Fruit fly (Drosophila melanogaster) whole organism, embryonic: ENCODE results near the gene CG34180.

Experiments used
- CG10147 ChIP-seq: fragments of 200-800 bp; sonication (Bioruptor generic); optimal IDR thresholded peaks from 2 replicates; lab custom pipeline; 2019; ENCODE audit warnings: missing biosample characterization, mild to moderate bottlenecking, missing genetic modification characterization, moderate library complexity
- CG11085 ChIP-seq: fragments of 200-800 bp; sonication (Bioruptor generic); IDR thresholded peaks from 2 replicates; pipeline ENCODE4 v1.3.6; 2022; ENCODE audit warnings: missing biosample characterization, missing genetic modification characterization
- CG11247 ChIP-seq: fragments of 200-800 bp; sonication (Bioruptor generic); IDR thresholded peaks from 2 replicates; pipeline ENCODE4 v1.3.6; 2022; ENCODE audit warnings: missing biosample characterization, missing genetic modification characterization
- CG12391 ChIP-seq: fragments of 200-800 bp; sonication (Bioruptor generic); optimal IDR thresholded peaks from 3 replicates; lab custom pipeline; 2018; ENCODE audit warnings: missing biosample characterization, mild to moderate bottlenecking, missing genetic modification characterization, moderate library complexity
- CG13424 ChIP-seq: fragments of 200-800 bp; sonication (Bioruptor generic); optimal IDR thresholded peaks from 2 replicates; lab custom pipeline; 2019; ENCODE audit warnings: missing biosample characterization, mild to moderate bottlenecking, missing genetic modification characterization, moderate library complexity
- CG1529 ChIP-seq: fragments of 200-800 bp; sonication (Bioruptor generic); optimal IDR thresholded peaks from 3 replicates; lab custom pipeline; 2018; ENCODE audit warnings: missing biosample characterization, missing genetic modification characterization
- CG16779 ChIP-seq: fragments of 200-800 bp; sonication (Bioruptor generic); IDR thresholded peaks from 2 replicates; pipeline ENCODE4 v1.3.6; 2022; ENCODE audit warnings: missing biosample characterization, missing genetic modification characterization
- CG17829 ChIP-seq: fragments of 200-800 bp; optimal IDR thresholded peaks from 2 replicates; lab custom pipeline; 2019; ENCODE audit warnings: missing biosample characterization, mild to moderate bottlenecking, missing genetic modification characterization, moderate library complexity
- CG1832 ChIP-seq: fragments of 200-800 bp; sonication (Bioruptor generic); optimal IDR thresholded peaks from 2 replicates; lab custom pipeline; 2017; ENCODE audit warnings: missing biosample characterization, mild to moderate bottlenecking, missing genetic modification characterization, inconsistent platforms
- CG18619 ChIP-seq: fragments of 200-800 bp; sonication (Bioruptor generic); optimal IDR thresholded peaks from 3 replicates; lab custom pipeline; 2017; ENCODE audit warnings: missing biosample characterization, mild to moderate bottlenecking, missing genetic modification characterization
- CG3281 ChIP-seq: fragments of 200-800 bp; sonication (Bioruptor generic); optimal IDR thresholded peaks from 3 replicates; lab custom pipeline; 2017; ENCODE audit warnings: missing biosample characterization, mild to moderate bottlenecking, missing genetic modification characterization
- CG4424 ChIP-seq: fragments of 200-800 bp; sonication (Bioruptor generic); optimal IDR thresholded peaks from 3 replicates; lab custom pipeline; 2016; ENCODE audit warnings: missing biosample characterization, missing genetic modification characterization
- CG4707 ChIP-seq: fragments of 200-800 bp; sonication (Bioruptor generic); optimal IDR thresholded peaks from 2 replicates; lab custom pipeline; 2018; ENCODE audit warnings: missing biosample characterization, mild to moderate bottlenecking, missing genetic modification characterization, moderate library complexity
- CG4820 ChIP-seq: fragments of 200-800 bp; sonication (Bioruptor generic); optimal IDR thresholded peaks from 3 replicates; lab custom pipeline; 2016; ENCODE audit warnings: missing biosample characterization, missing genetic modification characterization
- CG6689 ChIP-seq: fragments of 200-800 bp; sonication (Bioruptor generic); IDR thresholded peaks from 2 replicates; pipeline ENCODE4 v1.3.6; 2022; ENCODE audit warnings: missing biosample characterization, missing genetic modification characterization
- CG6765 ChIP-seq: fragments of 200-800 bp; sonication (Bioruptor generic); optimal IDR thresholded peaks from 3 replicates; lab custom pipeline; 2017; ENCODE audit warnings: missing biosample characterization, mild to moderate bottlenecking, missing genetic modification characterization
- CG6813 ChIP-seq: fragments of 200-800 bp; sonication (Bioruptor generic); optimal IDR thresholded peaks from 2 replicates; lab custom pipeline; 2017; ENCODE audit warnings: missing biosample characterization, missing genetic modification characterization, mild to moderate bottlenecking, moderate library complexity, missing genetic modification reagents
- CG6854 ChIP-seq: fragments of 200-800 bp; sonication (Bioruptor generic); optimal IDR thresholded peaks from 3 replicates; lab custom pipeline; 2017; ENCODE audit warnings: missing biosample characterization, mild to moderate bottlenecking, missing genetic modification characterization
- CG7839 ChIP-seq: fragments of 200-800 bp; sonication (Bioruptor generic); optimal IDR thresholded peaks from 3 replicates; lab custom pipeline; 2018; ENCODE audit warnings: missing biosample characterization, mild to moderate bottlenecking, missing genetic modification characterization, moderate library complexity
- CG8290 ChIP-seq, 3 experiments: fragments of 200-800 bp; sonication (Bioruptor generic); optimal IDR thresholded peaks; 2 replicates each; lab custom pipeline; 2016 to 2019; ENCODE audit warnings: missing biosample characterization in 3 of 3, missing genetic modification characterization in 3 of 3, mild to moderate bottlenecking in 2 of 3, moderate library complexity in 1 of 3
- CG8765 ChIP-seq: fragments of 200-800 bp; sonication (Bioruptor generic); IDR thresholded peaks from 2 replicates; pipeline ENCODE4 v1.3.6; 2022; ENCODE audit warnings: missing biosample characterization, missing genetic modification characterization
- CG9437 ChIP-seq: fragments of 200-800 bp; sonication (Bioruptor generic); optimal IDR thresholded peaks from 2 replicates; lab custom pipeline; 2018; ENCODE audit warnings: missing biosample characterization, mild to moderate bottlenecking, missing genetic modification characterization
- Gsc ChIP-seq: fragments of 200-800 bp; sonication (Bioruptor generic); IDR thresholded peaks from 2 replicates; pipeline ENCODE4 v1.3.6; 2022; ENCODE audit warnings: missing biosample characterization, missing genetic modification characterization
- HmgZ ChIP-seq: fragments of 200-800 bp; sonication (Bioruptor generic); optimal IDR thresholded peaks from 2 replicates; lab custom pipeline; 2018; ENCODE audit warnings: missing biosample characterization, mild to moderate bottlenecking, missing genetic modification characterization
- Hr78 ChIP-seq, 2 experiments: fragments of 200-800 bp in 1 of 2; fragments of >200 bp in 1 of 2; sonication (Bioruptor generic) in 1 of 2; optimal IDR thresholded peaks; 2 replicates each; lab custom pipeline; 2017 to 2019; ENCODE audit warnings: missing biosample characterization in 2 of 2, missing genetic modification characterization in 2 of 2, mild to moderate bottlenecking in 1 of 2, moderate library complexity in 1 of 2
- Lpt ChIP-seq: fragments of >200 bp; optimal IDR thresholded peaks from 2 replicates; lab custom pipeline; 2018; ENCODE audit warnings: missing biosample characterization, missing genetic modification characterization
- Rfx ChIP-seq: fragments of 200-800 bp; sonication (Bioruptor generic); IDR thresholded peaks from 2 replicates; pipeline ENCODE4 v1.3.6; 2022; ENCODE audit warnings: missing biosample characterization, missing genetic modification characterization
- Side ChIP-seq: fragments of 200-800 bp; sonication (Bioruptor generic); optimal IDR thresholded peaks from 2 replicates; lab custom pipeline; 2016; ENCODE audit warnings: missing biosample characterization, missing genetic modification characterization
- Trl ChIP-seq, 3 experiments: fragments of >200 bp in 2 of 3; fragments of 200-800 bp in 1 of 3; sonication (Bioruptor generic) in 1 of 3; optimal IDR thresholded peaks; 2 replicates in 1 of 3; 3 replicates in 2 of 3; lab custom pipeline; 2016 to 2017; ENCODE audit warnings: missing biosample characterization in 1 of 3, missing genetic modification characterization in 1 of 3
- abd-A ChIP-seq: fragments of 200-800 bp; sonication (Bioruptor generic); optimal IDR thresholded peaks from 3 replicates; lab custom pipeline; 2019; ENCODE audit warnings: missing biosample characterization, mild to moderate bottlenecking, missing genetic modification characterization, moderate library complexity
- ash1 ChIP-seq: fragments of 200-800 bp; sonication (Bioruptor generic); optimal IDR thresholded peaks from 2 replicates; lab custom pipeline; 2018; ENCODE audit warnings: missing biosample characterization, mild to moderate bottlenecking, missing genetic modification characterization
- ato ChIP-seq: fragments of 200-800 bp; sonication (Bioruptor generic); IDR thresholded peaks from 2 replicates; pipeline ENCODE4 v1.3.6; 2022; ENCODE audit warnings: missing biosample characterization, missing genetic modification characterization; ENCODE audit not compliant: partially characterized antibody
- bsh ChIP-seq, 2 experiments: fragments of 200-800 bp; sonication (Bioruptor generic); optimal IDR thresholded peaks; 2 replicates each; lab custom pipeline; 2017 to 2018; ENCODE audit warnings: mild to moderate bottlenecking in 2 of 2, missing biosample characterization in 2 of 2, missing genetic modification characterization in 2 of 2, moderate library complexity in 1 of 2
- cato ChIP-seq: fragments of 200-800 bp; sonication (Bioruptor generic); optimal IDR thresholded peaks from 2 replicates; lab custom pipeline; 2016; ENCODE audit warnings: missing biosample characterization, missing genetic modification characterization, borderline replicate concordance
- caup ChIP-seq: fragments of 200-800 bp; sonication (Bioruptor generic); optimal IDR thresholded peaks from 3 replicates; lab custom pipeline; 2017; ENCODE audit warnings: missing biosample characterization, mild to moderate bottlenecking, missing genetic modification characterization, moderate library complexity; ENCODE audit not compliant: severe bottlenecking
- en ChIP-seq: fragments of 200-800 bp; sonication (Bioruptor generic); optimal IDR thresholded peaks from 2 replicates; lab custom pipeline; 2016; ENCODE audit warnings: missing biosample characterization, missing genetic modification characterization
- jumu ChIP-seq: fragments of 200-800 bp; sonication (Bioruptor generic); optimal IDR thresholded peaks from 3 replicates; lab custom pipeline; 2016; ENCODE audit warnings: missing biosample characterization, missing genetic modification characterization
- lilli ChIP-seq: fragments of 200-800 bp; sonication (Bioruptor generic); optimal IDR thresholded peaks from 3 replicates; lab custom pipeline; 2016; ENCODE audit warnings: missing biosample characterization, missing genetic modification characterization
- pho ChIP-seq: fragments of 200-800 bp; sonication (Bioruptor generic); optimal IDR thresholded peaks from 2 replicates; lab custom pipeline; 2016; ENCODE audit warnings: missing biosample characterization, missing genetic modification characterization
- phol ChIP-seq: fragments of 200-800 bp; sonication (Bioruptor generic); optimal IDR thresholded peaks from 3 replicates; lab custom pipeline; 2018; ENCODE audit warnings: missing biosample characterization, mild to moderate bottlenecking, missing genetic modification characterization, moderate library complexity
- repo ChIP-seq: fragments of 200-800 bp; sonication (Bioruptor generic); optimal IDR thresholded peaks from 2 replicates; lab custom pipeline; 2016; ENCODE audit warnings: missing biosample characterization, missing genetic modification characterization
- salm ChIP-seq: fragments of 200-800 bp; sonication (Bioruptor generic); optimal IDR thresholded peaks from 2 replicates; lab custom pipeline; 2018; ENCODE audit warnings: missing biosample characterization, mild to moderate bottlenecking, missing genetic modification characterization
- sc ChIP-seq, 3 experiments: fragments of >200 bp in 2 of 3; fragments of 200-800 bp in 1 of 3; sonication (Bioruptor generic) in 1 of 3; optimal IDR thresholded peaks; 2 replicates in 2 of 3; 3 replicates in 1 of 3; lab custom pipeline; 2017; ENCODE audit warnings: mild to moderate bottlenecking in 1 of 3, missing biosample characterization in 1 of 3, missing genetic modification characterization in 1 of 3, missing genetic modification reagents in 1 of 3
- shn ChIP-seq: fragments of 200-800 bp; sonication (Bioruptor generic); optimal IDR thresholded peaks from 3 replicates; lab custom pipeline; 2016; ENCODE audit warnings: missing biosample characterization, missing genetic modification characterization
- slp2 ChIP-seq: fragments of 200-800 bp; sonication (Bioruptor generic); optimal IDR thresholded peaks from 2 replicates; lab custom pipeline; 2016; ENCODE audit warnings: missing biosample characterization, missing genetic modification characterization
- tup ChIP-seq: fragments of 200-800 bp; sonication (Bioruptor generic); optimal IDR thresholded peaks from 2 replicates; lab custom pipeline; 2016; ENCODE audit warnings: missing biosample characterization, mild to moderate bottlenecking, missing genetic modification characterization, moderate library complexity
- zfh1 ChIP-seq: fragments of 200-800 bp; sonication (Bioruptor generic); IDR thresholded peaks from 3 replicates; pipeline ENCODE4 v1.3.6; 2022; ENCODE audit warnings: missing biosample characterization, missing genetic modification characterization

CG34180 gene

DNA sequence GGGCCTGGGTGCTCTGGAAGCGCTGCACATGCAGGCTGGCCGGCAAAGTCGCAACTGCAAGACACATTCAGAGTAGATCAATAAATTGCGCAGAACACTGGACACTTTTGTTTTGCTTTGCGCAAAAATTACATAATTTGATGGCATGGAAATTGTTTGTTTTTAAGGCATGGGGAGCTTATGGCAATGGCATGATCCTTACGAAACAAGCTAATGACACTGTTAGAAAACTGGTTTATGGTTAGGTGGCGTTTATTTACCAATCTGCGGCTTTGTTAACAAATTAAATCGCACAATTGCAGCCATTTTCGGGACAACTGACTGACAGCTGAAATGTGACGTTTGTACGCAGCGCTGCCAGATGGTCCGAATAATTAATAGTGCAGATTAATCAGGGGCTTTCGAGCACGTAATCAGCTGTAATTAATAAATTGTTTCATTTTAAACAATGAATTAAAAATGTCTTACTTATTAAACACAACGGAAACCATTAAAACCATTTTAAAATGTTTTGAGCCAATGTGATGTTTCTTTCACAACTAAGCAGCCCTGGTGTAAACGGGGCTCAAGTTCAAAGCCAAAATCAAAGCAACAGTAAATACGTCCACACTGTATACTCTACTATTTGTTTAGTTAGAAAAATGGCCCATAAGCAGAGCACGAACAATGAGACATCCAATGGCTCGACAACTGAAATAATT lies 2.2 kb downstream of the CG34180 start, which contains the start of the genes ND-51 and CG13994 (continued):
- peak; percentile 86 for TF ChIP-seq jumu
- TF ChIP-seq CG1832 (GFP tag; lab: Kevin White, UChicago): no peak
- TF ChIP-seq CG6854 (GFP tag; lab: Kevin White, UChicago): no peak
- TF ChIP-seq Rfx: peak; percentile 88
- TF ChIP-seq CG11247: peak; percentile 66
- peak; percentile 95 for TF ChIP-seq phol
- peak; percentile 48 for TF ChIP-seq CG1529 (GFP tag; lab: Kevin White, UChicago)
- TF ChIP-seq Hr78 (GFP tag; optimal IDR thresholded peaks at IDR 0.05; lab: Kevin White, UChicago): peak in 1 of 2 experiments; percentile 38
- TF ChIP-seq CG6765: no peak
- peak; percentile 69 for TF ChIP-seq CG8765 (GFP tag; lab: Robert Waterston, UW)
- TF ChIP-seq CG7839 (tag; lab: Kevin White, UChicago): peak; percentile 84
- TF ChIP-seq CG4424 (GFP tag; lab: Kevin White, UChicago): peak; percentile 71
- peak; percentile 80 for TF ChIP-seq CG6689
- TF ChIP-seq CG4820 (GFP tag; lab: Kevin White, UChicago): peak; percentile 82
- TF ChIP-seq CG4707 (GFP tag; lab: Kevin White, UChicago): no peak
- peak; percentile 44 for TF ChIP-seq en (GFP tag; lab: Kevin White, UChicago)
- TF ChIP-seq CG6813 (GFP tag; lab: Kevin White, UChicago): peak; percentile 47
- TF ChIP-seq pho (GFP tag; lab: Kevin White, UChicago): peak; percentile 88
- peak; percentile 21; the same call in 1 of the 2 replicates for TF ChIP-seq CG16779 (GFP tag; lab: Robert Waterston, UW)
- TF ChIP-seq salm (tag; lab: Kevin White, UChicago): peak; percentile 35
- TF ChIP-seq abd-A (tag; lab: Kevin White, UChicago): no peak
- peak; percentile 76 for TF ChIP-seq shn (GFP tag; lab: Kevin White, UChicago)
- TF ChIP-seq sc (optimal IDR thresholded peaks at IDR 0.05; lab: Kevin White, UChicago): no peak
- TF ChIP-seq sc (GFP tag; optimal IDR thresholded peaks at IDR 0.05; lab: Kevin White, UChicago): peak; percentile 1
- no peak for TF ChIP-seq ash1 (GFP tag; lab: Kevin White, UChicago)
- peak; percentile 61 for TF ChIP-seq CG18619 (GFP tag; lab: Kevin White, UChicago)
- peak; percentile 82 for TF ChIP-seq Side
- peak; percentile 83 for TF ChIP-seq CG12391 (tag; lab: Kevin White, UChicago)
- TF ChIP-seq cato (GFP tag; lab: Kevin White, UChicago): peak; percentile 40
- TF ChIP-seq CG3281 (GFP tag; lab: Kevin White, UChicago): peak; percentile 80
- TF ChIP-seq CG11085: peak; percentile 82
- peak; percentile 72 for TF ChIP-seq CG8290 (GFP tag; optimal IDR thresholded peaks at IDR 0.05; lab: Kevin White, UChicago)
- peak; percentile 57 to 83 for TF ChIP-seq CG8290 (tag; optimal IDR thresholded peaks at IDR 0.05; lab: Kevin White, UChicago)
- TF ChIP-seq CG17829 (tag; lab: Kevin White, UChicago): peak; percentile 88
- peak; percentile 93 for TF ChIP-seq lilli (GFP tag; lab: Kevin White, UChicago)
- peak; percentile 55 for TF ChIP-seq CG9437 (GFP tag; lab: Kevin White, UChicago)
- no peak for TF ChIP-seq ato (GFP tag; lab: Robert Waterston, UW)
- TF ChIP-seq bsh (GFP tag; optimal IDR thresholded peaks at IDR 0.05; lab: Kevin White, UChicago): peak; percentile 5 to 82
- peak; percentile 75 for TF ChIP-seq tup (GFP tag; lab: Kevin White, UChicago)
- TF ChIP-seq caup (GFP tag; lab: Kevin White, UChicago): peak; percentile 85
- peak; percentile 78 for TF ChIP-seq repo
- no peak for TF ChIP-seq Lpt (GFP tag; lab: Kevin White, UChicago)
- TF ChIP-seq Gsc (GFP tag; lab: Robert Waterston, UW): peak; percentile 25; the same call in 1 of the 2 replicates
- TF ChIP-seq CG10147 (GFP tag; lab: Kevin White, UChicago): peak; percentile 77
- TF ChIP-seq slp2 (GFP tag; lab: Kevin White, UChicago): peak; percentile 67
- peak; percentile 82 for TF ChIP-seq CG13424 (tag; lab: Kevin White, UChicago)
- no peak for TF ChIP-seq Trl (optimal IDR thresholded peaks at IDR 0.05; lab: Kevin White, UChicago)
- TF ChIP-seq Trl (GFP tag; optimal IDR thresholded peaks at IDR 0.05; lab: Kevin White, UChicago): peak; percentile 89
- peak; percentile 87 for TF ChIP-seq zfh1 (GFP tag; lab: Robert Waterston, UW)
- TF ChIP-seq HmgZ (tag; lab: Kevin White, UChicago): peak; percentile 93
